Fruit fly (Drosophila melanogaster): ENCODE data around the gene KaiR1D.
A peak's percentile ranks its signal among the peaks of the same experiment; 100 is the strongest.

Gene KaiR1D

DNA sequence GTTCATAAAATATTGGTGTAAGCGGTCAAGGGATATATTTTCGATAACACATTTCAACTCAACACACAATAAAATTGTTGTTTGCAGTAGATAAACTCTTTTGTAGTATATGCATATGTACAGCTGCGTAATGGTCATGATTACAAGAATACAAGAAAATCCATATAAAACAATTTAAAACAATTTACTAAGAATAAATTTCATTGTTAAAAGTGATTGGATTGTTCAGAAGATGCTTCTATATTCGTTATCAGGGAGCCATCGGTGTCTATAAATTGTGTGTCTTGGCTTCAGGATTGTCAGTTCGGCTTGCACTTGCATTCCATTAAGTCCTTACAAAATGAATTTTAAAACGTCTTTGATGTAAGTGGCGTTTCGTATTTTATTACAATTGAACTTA is 7.6 kb upstream of the KaiR1D start, which contains the start of gene TotB:
TSS of gene TotB (plus strand) at position 301 of the 400 bp plus-strand sequence.
- TF ChIP-seq CG13204 (GFP tag; optimal IDR thresholded peaks at IDR 0.05), result no peak
- no peak for TF ChIP-seq CG17806 (tag; optimal IDR thresholded peaks at IDR 0.05)
- no peak for TF ChIP-seq CG15710 (tag; optimal IDR thresholded peaks at IDR 0.05)
- TF ChIP-seq CG8159 (tag; optimal IDR thresholded peaks at IDR 0.05), result no peak
- no peak for TF ChIP-seq CG4496 (GFP tag; IDR thresholded peaks at IDR 0.05)
- TF ChIP-seq Pif1A (GFP tag; optimal IDR thresholded peaks at IDR 0.05), result no peak

DNA sequence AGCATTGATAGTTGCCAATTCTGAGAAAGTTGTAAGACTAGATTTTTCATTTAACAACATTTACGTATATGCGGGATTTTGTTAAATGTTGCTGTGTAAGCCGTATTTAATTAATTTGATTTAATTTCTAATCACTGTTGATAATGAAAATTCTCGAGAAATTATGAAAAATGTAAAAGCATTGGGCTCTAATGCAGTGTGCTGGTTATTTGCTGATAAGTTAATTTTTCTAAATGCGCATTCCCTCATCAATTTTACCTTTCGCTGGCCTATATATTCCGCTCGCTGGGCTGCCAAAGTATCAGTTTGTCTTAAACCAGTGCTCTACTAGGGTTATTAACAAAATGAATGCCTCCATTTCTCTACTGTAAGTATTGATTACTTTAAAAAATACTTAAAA is 6.7 kb upstream of the KaiR1D start, which contains the start of gene TotC:
TSS of gene TotC (plus strand) at position 301 of the 400 bp plus-strand sequence.
- TF ChIP-seq CG13204 (GFP tag; optimal IDR thresholded peaks at IDR 0.05) (no peak), Snoo (tag; optimal IDR thresholded peaks at IDR 0.05) (no peak), CG17806 (tag; optimal IDR thresholded peaks at IDR 0.05) (no peak), Ets98B (GFP tag; IDR thresholded peaks at IDR 0.05) (no peak), CG34367 (tag; optimal IDR thresholded peaks at IDR 0.05) (no peak), CG4496 (GFP tag; IDR thresholded peaks at IDR 0.05) (no peak), D1 (tag; optimal IDR thresholded peaks at IDR 0.05) (no peak), CG14655 (GFP tag; optimal IDR thresholded peaks at IDR 0.05) (no peak), Pif1B (GFP tag; optimal IDR thresholded peaks at IDR 0.05) (no peak), CG8159 (tag; optimal IDR thresholded peaks at IDR 0.05) (no peak), CG12605 (GFP tag; IDR thresholded peaks at IDR 0.05) (no peak), CG9948 (tag; optimal IDR thresholded peaks at IDR 0.05) (no peak), EcR (GFP tag; optimal IDR thresholded peaks at IDR 0.05) (no peak), Pif1A (GFP tag; optimal IDR thresholded peaks at IDR 0.05) (no peak), CG32121 (GFP tag; IDR thresholded peaks at IDR 0.05) (no peak), gl (tag; optimal IDR thresholded peaks at IDR 0.05) (no peak), CG10348 (GFP tag; IDR thresholded peaks at IDR 0.05) (no peak), CG15710 (tag; optimal IDR thresholded peaks at IDR 0.05) (no peak), rn (GFP tag; IDR thresholded peaks at IDR 0.05) (no peak), CG8301 (tag; optimal IDR thresholded peaks at IDR 0.05) (no peak)

DNA sequence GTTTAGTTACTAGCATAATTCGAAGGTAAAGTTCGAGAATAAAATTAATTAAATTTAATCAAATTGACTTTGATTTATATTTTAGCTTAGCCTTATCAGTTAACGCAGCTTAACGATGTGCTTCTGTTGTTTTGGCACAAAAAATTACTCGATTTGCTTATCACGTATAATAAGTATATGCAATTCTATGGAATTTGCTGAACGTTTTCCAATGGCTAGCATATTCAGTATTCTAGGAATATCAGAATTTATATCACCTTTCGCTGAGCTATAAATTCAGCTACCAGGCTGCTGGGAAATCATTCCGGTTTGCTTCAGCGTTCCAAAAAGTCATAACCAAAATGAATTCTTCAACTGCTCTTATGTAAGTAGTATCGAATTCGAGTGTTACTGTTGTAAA is 4.7 kb upstream of the KaiR1D start, which contains the start of gene TotA:
TSS of gene TotA (plus strand) at position 301 of the 400 bp plus-strand sequence.
- TF ChIP-seq Pif1A (GFP tag; optimal IDR thresholded peaks at IDR 0.05) (no peak), gl (tag; optimal IDR thresholded peaks at IDR 0.05) (no peak), Ets98B (GFP tag; IDR thresholded peaks at IDR 0.05) (no peak), CG34367 (tag; optimal IDR thresholded peaks at IDR 0.05) (no peak), rn (GFP tag; IDR thresholded peaks at IDR 0.05) (no peak), CG4496 (GFP tag; IDR thresholded peaks at IDR 0.05) (no peak)

DNA sequence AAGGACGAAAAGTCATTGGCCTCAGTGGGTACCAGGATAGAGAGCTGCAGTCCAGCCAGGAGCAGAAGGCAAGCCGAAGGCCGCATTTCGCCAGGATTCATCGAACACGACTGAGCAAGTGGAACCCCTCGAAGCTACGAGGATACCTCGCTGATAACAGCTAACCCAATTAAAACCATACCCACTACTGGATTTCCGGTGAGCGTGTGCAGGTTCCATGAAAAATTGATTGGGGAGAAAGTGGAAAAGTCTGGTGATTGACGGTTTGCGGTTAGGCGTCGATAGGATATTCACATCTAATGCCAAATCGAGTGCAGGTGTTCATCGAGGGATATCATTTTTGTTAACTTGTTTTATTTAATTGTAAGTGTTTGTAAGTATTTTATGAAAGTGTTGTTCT is 6.2 kb downstream of the KaiR1D start, which contains the start of gene Ir93a:
TSS of gene Ir93a (minus strand) at position 101 of the 400 bp plus-strand sequence.
- no peak for TF ChIP-seq gl (tag; optimal IDR thresholded peaks at IDR 0.05)
- TF ChIP-seq CG17806 (tag; optimal IDR thresholded peaks at IDR 0.05), result no peak
- TF ChIP-seq CG32121 (GFP tag; IDR thresholded peaks at IDR 0.05), result no peak
- TF ChIP-seq CG10348 (GFP tag; IDR thresholded peaks at IDR 0.05), result no peak
- TF ChIP-seq CG14655 (GFP tag; optimal IDR thresholded peaks at IDR 0.05), result no peak
- TF ChIP-seq Ets98B (GFP tag; IDR thresholded peaks at IDR 0.05), result no peak
- TF ChIP-seq Snoo (tag; optimal IDR thresholded peaks at IDR 0.05), result no peak
- TF ChIP-seq CG15710 (tag; optimal IDR thresholded peaks at IDR 0.05), result no peak
- TF ChIP-seq CG34367 (tag; optimal IDR thresholded peaks at IDR 0.05), result no peak
- no peak for TF ChIP-seq CG8301 (tag; optimal IDR thresholded peaks at IDR 0.05)
- TF ChIP-seq D1 (tag; optimal IDR thresholded peaks at IDR 0.05), result no peak
- no peak for TF ChIP-seq CG9948 (tag; optimal IDR thresholded peaks at IDR 0.05)
- no peak for TF ChIP-seq Pif1A (GFP tag; optimal IDR thresholded peaks at IDR 0.05)
- no peak for TF ChIP-seq rn (GFP tag; IDR thresholded peaks at IDR 0.05)
- TF ChIP-seq CG13204 (GFP tag; optimal IDR thresholded peaks at IDR 0.05), result no peak
- no peak for TF ChIP-seq CG8159 (tag; optimal IDR thresholded peaks at IDR 0.05)

DNA sequence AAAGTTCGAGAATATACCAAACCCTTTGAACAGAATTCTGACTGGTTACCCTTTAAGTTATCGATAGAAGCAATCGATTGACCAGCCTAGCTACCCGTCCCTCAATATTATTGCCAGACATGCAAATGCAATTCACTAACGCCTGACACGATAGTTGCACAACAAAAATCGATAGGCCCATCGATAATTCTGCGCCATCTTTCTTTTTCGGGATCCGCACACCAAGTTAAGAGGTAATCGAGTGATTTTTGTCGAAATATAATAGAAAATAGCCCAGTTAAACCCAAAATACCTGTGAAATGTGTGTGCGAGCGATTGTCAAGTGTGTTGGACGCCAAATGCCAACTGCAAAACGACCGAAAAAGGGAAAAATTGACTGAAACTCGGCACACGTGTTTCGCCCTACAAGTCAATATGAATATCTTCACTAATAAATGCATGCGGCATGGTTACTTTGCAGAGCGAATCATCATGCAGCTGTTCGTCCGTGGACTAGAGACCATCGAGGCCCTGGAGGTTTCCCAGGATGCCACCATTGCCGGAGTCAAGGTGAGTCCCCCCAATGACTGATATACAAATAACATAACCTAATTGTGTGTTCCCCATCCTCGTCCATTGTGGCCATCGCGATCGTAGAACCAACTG is 15.5 kb downstream of the KaiR1D start, which contains the start of gene RpS30:
TSS of gene RpS30 (plus strand) at position 122 of the 645 bp plus-strand sequence.
- peak; percentile 24 for TF ChIP-seq Snoo (tag; optimal IDR thresholded peaks at IDR 0.05)
- TF ChIP-seq CG15710 (tag; optimal IDR thresholded peaks at IDR 0.05), result no peak

DNA sequence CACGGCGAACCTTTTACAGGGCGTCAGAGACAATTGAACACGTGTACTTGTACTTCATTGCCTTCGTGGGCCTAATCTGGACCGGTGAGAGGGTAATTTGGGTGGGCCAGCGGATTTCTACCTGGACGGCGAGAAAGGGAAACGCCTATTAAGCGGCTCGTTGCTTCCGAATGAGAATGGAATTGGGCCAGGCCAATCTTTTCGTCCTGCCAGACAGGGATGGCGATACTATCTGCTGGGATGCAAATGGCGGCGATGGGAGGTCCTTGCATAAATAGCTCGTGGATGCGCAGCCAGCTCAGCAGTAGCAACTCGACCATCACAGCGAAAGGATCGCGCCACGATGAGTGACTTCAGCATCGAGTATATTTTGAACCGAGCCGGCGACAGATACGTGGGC is 19.3 kb downstream of the KaiR1D start, which contains the start of gene CG15696:
TSS of gene CG15696 (plus strand) at position 301 of the 400 bp plus-strand sequence.
- TF ChIP-seq fd96Ca (GFP tag; IDR thresholded peaks at IDR 0.05) (no peak), CG8301 (tag; optimal IDR thresholded peaks at IDR 0.05) (no peak), CG4496 (GFP tag; IDR thresholded peaks at IDR 0.05) (no peak), CG13204 (GFP tag; optimal IDR thresholded peaks at IDR 0.05) (no peak), Pif1B (GFP tag; optimal IDR thresholded peaks at IDR 0.05) (no peak), CG32121 (GFP tag; IDR thresholded peaks at IDR 0.05) (no peak), Snoo (tag; optimal IDR thresholded peaks at IDR 0.05) (no peak), CG17806 (tag; optimal IDR thresholded peaks at IDR 0.05) (no peak), gl (tag; optimal IDR thresholded peaks at IDR 0.05) (no peak), EcR (GFP tag; optimal IDR thresholded peaks at IDR 0.05) (no peak)

DNA sequence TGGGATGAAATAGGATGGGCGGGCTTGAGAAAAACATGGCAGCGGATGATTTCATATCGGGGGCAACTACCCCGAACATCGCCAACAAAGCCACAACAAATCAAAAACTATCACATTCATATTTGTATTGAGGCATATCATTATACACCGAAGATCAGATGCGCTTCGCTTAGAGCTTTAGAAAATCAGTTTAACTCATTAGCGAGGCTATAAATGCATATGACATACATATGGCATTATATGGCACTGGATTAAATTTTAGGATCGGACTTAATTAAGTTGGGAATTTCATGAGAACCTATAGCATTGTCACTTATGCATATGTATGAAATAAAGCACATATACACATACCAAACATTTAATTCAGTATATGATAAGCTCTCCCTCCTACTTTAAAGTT is 19.7 kb downstream of the KaiR1D start:
- no peak for TF ChIP-seq Snoo (tag; optimal IDR thresholded peaks at IDR 0.05)
- no peak for TF ChIP-seq Pif1A (GFP tag; optimal IDR thresholded peaks at IDR 0.05)
